Worm (Caenorhabditis elegans) whole organism, young adult: ENCODE results near the gene mex-6.

Experiments used
- F57A8.1 ChIP-seq: fragments of 200-800 bp; sonication (Bioruptor generic); optimal IDR thresholded peaks from 2 replicates; lab custom pipeline; 2018; ENCODE audit warnings: mild to moderate bottlenecking, missing genetic modification characterization, moderate library complexity, missing compliant biosample characterization
- K11D2.4 ChIP-seq: fragments of 200-800 bp; sonication (Bioruptor generic); IDR thresholded peaks from 2 replicates; pipeline ENCODE4 v1.3.6; 2022; ENCODE audit warnings: missing genetic modification reagents, missing genetic modification characterization, missing compliant biosample characterization
- Y67H2A.10 ChIP-seq: fragments of 200-800 bp; sonication (Bioruptor generic); conservative IDR thresholded peaks from 2 replicates; pipeline ENCODE4 v1.3.6; 2022; ENCODE audit warnings: missing genetic modification reagents, missing genetic modification characterization, missing compliant biosample characterization
- dox-1 ChIP-seq: fragments of 200-800 bp; sonication (Bioruptor generic); IDR thresholded peaks from 2 replicates; pipeline ENCODE4 v1.3.6; 2022; ENCODE audit warnings: missing genetic modification reagents, missing genetic modification characterization, missing compliant biosample characterization
- dpff-1 ChIP-seq: sonication (generic microtip); optimal IDR thresholded peaks from 2 replicates; lab custom pipeline; 2017; ENCODE audit warnings: mild to moderate bottlenecking, missing genetic modification characterization, missing compliant biosample characterization
- egl-18 ChIP-seq: fragments of 200-800 bp; sonication (Bioruptor generic); IDR thresholded peaks from 2 replicates; pipeline ENCODE4 v1.3.6; 2022; ENCODE audit warnings: missing genetic modification reagents, missing genetic modification characterization, missing compliant biosample characterization
- ets-4 ChIP-seq: fragments of 200-800 bp; sonication (Bioruptor generic); optimal IDR thresholded peaks from 2 replicates; lab custom pipeline; 2018; ENCODE audit warnings: mild to moderate bottlenecking, missing genetic modification characterization, missing compliant biosample characterization
- hmg-20 ChIP-seq: fragments of 200-800 bp; sonication (Bioruptor generic); IDR thresholded peaks from 2 replicates; pipeline ENCODE4 v1.3.6; 2022; ENCODE audit warnings: missing genetic modification reagents, missing genetic modification characterization, missing compliant biosample characterization
- lsl-1 ChIP-seq: fragments of 200-800 bp; sonication (Bioruptor generic); optimal IDR thresholded peaks from 2 replicates; lab custom pipeline; 2018; ENCODE audit warnings: mild to moderate bottlenecking, missing genetic modification characterization, moderate library complexity, missing compliant biosample characterization
- nfya-2 ChIP-seq: fragments of 200-800 bp; sonication (Bioruptor generic); IDR thresholded peaks from 2 replicates; pipeline ENCODE4 v1.3.6; 2022; ENCODE audit warnings: missing genetic modification reagents, missing genetic modification characterization, missing compliant biosample characterization
- snpc-1.3 ChIP-seq: sonication (generic microtip); optimal IDR thresholded peaks from 2 replicates; lab custom pipeline; 2017; ENCODE audit warnings: missing genetic modification characterization, mild to moderate bottlenecking, missing compliant biosample characterization, antibody characterized with exemption, moderate library complexity, missing genotype, missing genetic modification reagents; ENCODE audit not compliant: insufficient read depth
- unc-62 ChIP-seq: fragments of 150-350 bp; optimal IDR thresholded peaks from 2 replicates; lab custom pipeline; 2014; ENCODE audit warnings: missing biosample characterization, missing genetic modification reagents, missing genetic modification characterization

DNA sequence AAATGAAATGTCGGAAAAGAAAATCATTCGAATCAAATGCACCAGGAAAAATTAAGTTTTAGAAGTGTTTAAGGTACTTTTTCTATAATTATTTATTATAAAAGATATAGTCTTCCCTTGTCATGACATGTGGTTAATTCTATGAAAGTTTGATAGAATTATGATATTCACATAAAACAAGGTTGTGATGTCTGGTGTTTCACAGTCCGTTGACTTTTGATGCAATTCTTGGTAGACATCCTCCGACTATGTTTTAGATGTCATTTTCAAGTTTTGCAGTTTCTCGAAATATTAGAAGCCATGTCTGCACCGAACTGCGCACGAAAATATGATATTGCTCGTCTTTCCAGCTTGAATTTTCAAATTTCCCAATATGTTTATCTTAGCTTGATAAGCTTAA, 20.4 kb downstream of the mex-6 start, which contains the start of gene sra-7:
- TF ChIP-seq lsl-1 (GFP tag; lab: Kevin White, UChicago) = no peak
- no peak for TF ChIP-seq unc-62 (GFP tag; lab: Kevin White, UChicago)
- no peak for TF ChIP-seq Y67H2A.10
- no peak for TF ChIP-seq egl-18 (GFP tag; lab: Robert Waterston, UW)
- TF ChIP-seq F57A8.1 (GFP tag; lab: Kevin White, UChicago) = no peak
- TF ChIP-seq ets-4 (GFP tag; lab: Kevin White, UChicago) = no peak
- TF ChIP-seq nfya-2 = no peak
- no peak for TF ChIP-seq snpc-1.3 (tag; lab: Kevin White, UChicago)
- no peak for TF ChIP-seq hmg-20
- no peak for TF ChIP-seq dpff-1 (tag; lab: Kevin White, UChicago)
- no peak for TF ChIP-seq K11D2.4 (GFP tag; lab: Robert Waterston, UW)
- no peak for TF ChIP-seq dox-1 (GFP tag; lab: Robert Waterston, UW)
